Fruit fly (Drosophila melanogaster): ENCODE measurements around the gene CG42828.

DNA sequence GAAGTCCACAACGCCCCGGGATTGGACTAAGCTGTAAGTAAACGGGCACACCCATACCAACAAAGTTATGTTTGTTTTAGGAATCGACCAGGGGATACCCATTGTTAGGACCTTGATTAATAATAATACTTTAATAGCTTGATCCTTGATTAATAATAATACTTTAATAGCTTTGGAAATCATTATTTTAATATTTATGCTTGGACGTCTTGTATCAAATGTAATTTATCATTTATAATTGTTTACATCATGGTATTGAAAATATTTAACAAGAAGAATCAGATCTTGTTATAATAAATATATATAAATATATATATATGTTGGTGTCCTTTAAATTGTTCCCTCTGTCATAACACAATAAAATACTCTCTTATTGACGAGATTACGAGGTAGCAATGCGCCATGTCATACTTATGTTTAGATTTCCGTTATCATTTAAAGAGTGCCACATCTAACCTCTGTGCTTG is 16.6 kb upstream of the CG42828 start:
- no peak for TF ChIP-seq CG8478 (optimal IDR thresholded peaks at IDR 0.05)
- no peak for TF ChIP-seq CTCF (optimal IDR thresholded peaks at IDR 0.05)

Data from S2 (cell line).